Fruit fly (Drosophila melanogaster): ENCODE measurements around the gene Hou.

DNA sequence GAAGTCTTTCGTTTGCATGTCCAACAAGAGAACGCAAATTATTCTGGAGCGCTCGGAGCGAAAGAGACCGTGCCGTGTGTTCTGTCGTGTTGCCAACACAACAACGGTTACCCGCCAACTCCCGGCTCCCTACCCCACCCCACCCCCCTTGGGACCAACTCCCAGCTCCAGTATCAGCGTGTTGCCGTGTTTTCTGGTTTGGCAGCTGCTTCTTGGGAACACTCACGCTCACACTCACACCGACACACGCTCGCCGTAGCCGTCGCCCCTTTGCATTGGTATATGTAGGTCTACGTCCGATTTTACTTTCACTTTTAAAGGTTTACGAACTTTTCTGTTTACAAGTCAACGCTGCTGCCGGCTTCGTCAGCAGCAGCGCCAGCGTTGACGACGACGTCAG is 25.0 kb upstream of the Hou start:
- TF ChIP-seq CG31627 (GFP tag; optimal IDR thresholded peaks at IDR 0.05) = no peak
- no peak for TF ChIP-seq CG34406 (GFP tag; optimal IDR thresholded peaks at IDR 0.05)

All from whole organism, prepupa.